Fruit fly (Drosophila melanogaster) whole organism, embryonic: ENCODE data around the gene CG31798.

ENCODE experiments used
- Ada2b ChIP-seq: fragments of 200-800 bp; sonication (Bioruptor generic); IDR thresholded peaks from 2 replicates; pipeline ENCODE4 v1.3.6; 2022; ENCODE audit warnings: missing biosample characterization, missing genetic modification characterization
- Bdp1 ChIP-seq: fragments of 200-800 bp; sonication (Bioruptor generic); optimal IDR thresholded peaks from 3 replicates; lab custom pipeline; 2016; ENCODE audit warnings: missing biosample characterization, missing genetic modification characterization
- CG10209 ChIP-seq: fragments of 200-800 bp; sonication (Bioruptor generic); optimal IDR thresholded peaks from 3 replicates; lab custom pipeline; 2017; ENCODE audit warnings: missing biosample characterization, mild to moderate bottlenecking, missing genetic modification characterization, missing genetic modification reagents
- CG10543 ChIP-seq: fragments of 200-800 bp; sonication (Bioruptor generic); optimal IDR thresholded peaks from 3 replicates; lab custom pipeline; 2017; ENCODE audit warnings: missing biosample characterization, mild to moderate bottlenecking, missing genetic modification characterization, moderate library complexity
- CG11504 ChIP-seq: fragments of 200-800 bp; sonication (Bioruptor generic); optimal IDR thresholded peaks from 3 replicates; lab custom pipeline; 2019; ENCODE audit warnings: missing biosample characterization, mild to moderate bottlenecking, missing genetic modification characterization, moderate library complexity
- CG12299 ChIP-seq: fragments of 200-800 bp; sonication (Bioruptor generic); optimal IDR thresholded peaks from 2 replicates; lab custom pipeline; 2018; ENCODE audit warnings: missing biosample characterization, mild to moderate bottlenecking, missing genetic modification characterization
- CG12769 ChIP-seq: fragments of 200-800 bp; sonication (Bioruptor generic); optimal IDR thresholded peaks from 2 replicates; lab custom pipeline; 2019; ENCODE audit warnings: missing biosample characterization, mild to moderate bottlenecking, missing genetic modification characterization, moderate library complexity
- CG2678 ChIP-seq: fragments of 200-800 bp; sonication (Bioruptor generic); optimal IDR thresholded peaks from 3 replicates; lab custom pipeline; 2019; ENCODE audit warnings: missing biosample characterization, mild to moderate bottlenecking, missing genetic modification characterization, moderate library complexity
- CG31224 ChIP-seq: fragments of 200-800 bp; sonication (Bioruptor generic); IDR thresholded peaks from 2 replicates; pipeline ENCODE4 v1.3.6; 2022; ENCODE audit warnings: missing biosample characterization, missing genetic modification characterization
- CG34376 ChIP-seq: fragments of 200-800 bp; sonication (Bioruptor generic); optimal IDR thresholded peaks from 2 replicates; lab custom pipeline; 2018; ENCODE audit warnings: missing biosample characterization, mild to moderate bottlenecking, missing genetic modification characterization
- CG4707 ChIP-seq: fragments of 200-800 bp; sonication (Bioruptor generic); optimal IDR thresholded peaks from 2 replicates; lab custom pipeline; 2018; ENCODE audit warnings: missing biosample characterization, mild to moderate bottlenecking, missing genetic modification characterization, moderate library complexity
- CG9437 ChIP-seq: fragments of 200-800 bp; sonication (Bioruptor generic); optimal IDR thresholded peaks from 2 replicates; lab custom pipeline; 2018; ENCODE audit warnings: missing biosample characterization, mild to moderate bottlenecking, missing genetic modification characterization
- D19A ChIP-seq: fragments of 200-800 bp; optimal IDR thresholded peaks from 3 replicates; lab custom pipeline; 2019; ENCODE audit warnings: missing biosample characterization, mild to moderate bottlenecking, missing genetic modification characterization, moderate library complexity
- Deaf1 ChIP-seq: fragments of 200-800 bp; optimal IDR thresholded peaks from 3 replicates; lab custom pipeline; 2019; ENCODE audit warnings: missing biosample characterization, mild to moderate bottlenecking, missing genetic modification characterization, moderate library complexity
- Ets65A ChIP-seq: fragments of 200-800 bp; sonication (Bioruptor generic); peaks from one replicate; lab custom pipeline; 2016; ENCODE audit warnings: missing biosample characterization, missing genetic modification characterization
- Hey ChIP-seq: fragments of 200-800 bp; sonication (Bioruptor generic); optimal IDR thresholded peaks from 3 replicates; lab custom pipeline; 2018; ENCODE audit warnings: missing biosample characterization, mild to moderate bottlenecking, missing genetic modification characterization
- Hr78 ChIP-seq, 2 experiments: fragments of 200-800 bp in 1 of 2; fragments of >200 bp in 1 of 2; sonication (Bioruptor generic) in 1 of 2; optimal IDR thresholded peaks; 2 replicates each; lab custom pipeline; 2017 to 2019; ENCODE audit warnings: missing biosample characterization in 2 of 2, missing genetic modification characterization in 2 of 2, mild to moderate bottlenecking in 1 of 2, moderate library complexity in 1 of 2
- MTF-1 ChIP-seq: fragments of 200-800 bp; sonication (Bioruptor generic); optimal IDR thresholded peaks from 2 replicates; lab custom pipeline; 2018; ENCODE audit warnings: missing biosample characterization, mild to moderate bottlenecking, missing genetic modification characterization, borderline replicate concordance
- Rfx ChIP-seq: fragments of 200-800 bp; sonication (Bioruptor generic); IDR thresholded peaks from 2 replicates; pipeline ENCODE4 v1.3.6; 2022; ENCODE audit warnings: missing biosample characterization, missing genetic modification characterization
- TFAM ChIP-seq: fragments of 200-800 bp; sonication (Bioruptor generic); optimal IDR thresholded peaks from 2 replicates; lab custom pipeline; 2017; ENCODE audit warnings: missing biosample characterization, missing genetic modification characterization, inconsistent platforms
- abd-A ChIP-seq: fragments of 200-800 bp; sonication (Bioruptor generic); optimal IDR thresholded peaks from 3 replicates; lab custom pipeline; 2019; ENCODE audit warnings: missing biosample characterization, mild to moderate bottlenecking, missing genetic modification characterization, moderate library complexity
- ac ChIP-seq: fragments of 200-800 bp; sonication (Bioruptor generic); optimal IDR thresholded peaks from 3 replicates; lab custom pipeline; 2017; ENCODE audit warnings: missing biosample characterization, mild to moderate bottlenecking, missing genetic modification characterization
- ato ChIP-seq: fragments of 200-800 bp; sonication (Bioruptor generic); IDR thresholded peaks from 2 replicates; pipeline ENCODE4 v1.3.6; 2022; ENCODE audit warnings: missing biosample characterization, missing genetic modification characterization; ENCODE audit not compliant: partially characterized antibody
- bowl ChIP-seq: fragments of 200-800 bp; sonication (Bioruptor generic); IDR thresholded peaks from 2 replicates; pipeline ENCODE4 v1.3.6; 2022; ENCODE audit warnings: missing biosample characterization, missing genetic modification characterization
- cg ChIP-seq: fragments of 200-800 bp; sonication (Bioruptor generic); optimal IDR thresholded peaks from 3 replicates; lab custom pipeline; 2019; ENCODE audit warnings: missing biosample characterization, mild to moderate bottlenecking, missing genetic modification characterization, moderate library complexity
- chinmo ChIP-seq: fragments of 200-800 bp; sonication (Bioruptor generic); IDR thresholded peaks from 4 replicates; pipeline ENCODE4 v1.3.6; 2022; ENCODE audit warnings: missing biosample characterization, missing genetic modification characterization; ENCODE audit not compliant: partially characterized antibody
- ci ChIP-seq: fragments of 200-800 bp; sonication (Bioruptor generic); IDR thresholded peaks from 3 replicates; pipeline ENCODE4 v1.3.6; 2022; ENCODE audit warnings: missing biosample characterization, missing genetic modification characterization
- crol ChIP-seq: fragments of 200-800 bp; sonication (Bioruptor generic); IDR thresholded peaks from 2 replicates; pipeline ENCODE4 v1.3.6; 2022; ENCODE audit warnings: missing biosample characterization, missing genetic modification characterization
- ftz-f1 ChIP-seq: fragments of 200-800 bp; sonication (Bioruptor generic); optimal IDR thresholded peaks from 2 replicates; lab custom pipeline; 2016; ENCODE audit warnings: missing biosample characterization, missing genetic modification characterization
- gcm ChIP-seq: fragments of 200-800 bp; sonication (Bioruptor generic); optimal IDR thresholded peaks from 2 replicates; lab custom pipeline; 2019; ENCODE audit warnings: missing biosample characterization, mild to moderate bottlenecking, missing genetic modification characterization, moderate library complexity
- gro ChIP-seq: fragments of 200-800 bp; sonication (Bioruptor generic); optimal IDR thresholded peaks from 2 replicates; lab custom pipeline; 2016; ENCODE audit warnings: missing biosample characterization, missing genetic modification characterization
- hb ChIP-seq: fragments of 200-800 bp; sonication (Bioruptor generic); IDR thresholded peaks from 3 replicates; pipeline ENCODE4 v1.3.6; 2022; ENCODE audit warnings: missing biosample characterization, missing genetic modification characterization; ENCODE audit not compliant: partially characterized antibody
- lola ChIP-seq, 3 experiments: fragments of >200 bp in 2 of 3; fragments of 200-800 bp in 1 of 3; sonication (Bioruptor generic) in 1 of 3; optimal IDR thresholded peaks; 2 replicates each; lab custom pipeline; 2017 to 2019; ENCODE audit warnings: missing biosample characterization in 3 of 3, missing genetic modification characterization in 3 of 3, mild to moderate bottlenecking in 1 of 3, moderate library complexity in 1 of 3
- maf-S ChIP-seq: fragments of 200-800 bp; sonication (Bioruptor generic); optimal IDR thresholded peaks from 2 replicates; lab custom pipeline; 2016; ENCODE audit warnings: missing biosample characterization, missing genetic modification characterization
- sd ChIP-seq: fragments of 200-800 bp; sonication (Bioruptor generic); optimal IDR thresholded peaks from 3 replicates; lab custom pipeline; 2018; ENCODE audit warnings: missing biosample characterization, mild to moderate bottlenecking, missing genetic modification characterization, moderate library complexity
- so ChIP-seq: fragments of 200-800 bp; sonication (Bioruptor generic); IDR thresholded peaks from 3 replicates; pipeline ENCODE4 v1.3.6; 2022; ENCODE audit warnings: missing biosample characterization, missing genetic modification characterization
- sr ChIP-seq: fragments of 200-800 bp; sonication (Bioruptor generic); IDR thresholded peaks from 3 replicates; pipeline ENCODE4 v1.3.6; 2022; ENCODE audit warnings: missing biosample characterization, missing genetic modification characterization
- tin ChIP-seq: fragments of 200-800 bp; sonication (Bioruptor generic); optimal IDR thresholded peaks from 3 replicates; lab custom pipeline; 2016; ENCODE audit warnings: missing biosample characterization, missing genetic modification characterization
- wek ChIP-seq: fragments of 200-800 bp; sonication (Bioruptor generic); optimal IDR thresholded peaks from 3 replicates; lab custom pipeline; 2018; ENCODE audit warnings: missing biosample characterization, mild to moderate bottlenecking, missing genetic modification characterization, moderate library complexity
- zen2 ChIP-seq: fragments of 200-800 bp; sonication (Bioruptor generic); IDR thresholded peaks from 3 replicates; pipeline ENCODE4 v1.3.6; 2022; ENCODE audit warnings: missing biosample characterization, missing genetic modification characterization; ENCODE audit not compliant: partially characterized antibody

The CG31798 gene

DNA sequence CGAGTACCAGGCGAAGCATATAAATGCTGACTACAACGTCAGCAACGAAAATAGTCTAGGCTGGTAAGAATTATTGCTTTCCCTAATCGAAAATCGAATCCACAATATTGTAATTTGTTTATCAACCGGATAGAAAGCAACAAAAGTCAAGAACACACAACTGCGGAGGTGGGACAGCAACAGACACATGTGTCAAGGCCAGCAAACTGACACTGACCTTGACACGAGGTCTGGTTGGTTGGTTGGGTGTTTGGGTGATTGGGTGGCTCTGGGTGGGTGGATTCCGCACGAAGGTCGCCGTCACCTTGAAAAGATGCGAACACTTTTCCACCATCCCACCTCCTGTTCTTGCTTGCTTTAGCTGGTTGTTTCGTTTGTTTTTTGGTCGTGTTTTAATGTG is 8.7 kb downstream of the CG31798 start:
- TF ChIP-seq Rfx (GFP tag; lab: Robert Waterston, UW) (0 out of 2 replicates have a peak, but pooled peaks have one; percentile 5), ftz-f1 (GFP tag; lab: Kevin White, UChicago) (peak; percentile 78), CG9437 (GFP tag; lab: Kevin White, UChicago) (no peak), ci (GFP tag; lab: Robert Waterston, UW) (0 out of 3 replicates have a peak, but pooled peaks have one; percentile 13), Hr78 (GFP tag; optimal IDR thresholded peaks at IDR 0.05; lab: Kevin White, UChicago) (peak in 1 of 2 experiments; percentile 54), CG34376 (no peak), CG12769 (peak; percentile 7), Bdp1 (GFP tag; lab: Kevin White, UChicago) (no peak), so (GFP tag; lab: Robert Waterston, UW) (no peak), maf-S (GFP tag; lab: Kevin White, UChicago) (no peak), CG4707 (GFP tag; lab: Kevin White, UChicago) (no peak), sr (GFP tag; lab: Robert Waterston, UW) (peak; percentile 55; the same call in 1 of the 3 replicates), chinmo (GFP tag; lab: Robert Waterston, UW) (0 out of 4 replicates have a peak, but pooled peaks have one; percentile 29), gcm (GFP tag; lab: Kevin White, UChicago) (no peak), wek (GFP tag; lab: Kevin White, UChicago) (no peak)

DNA sequence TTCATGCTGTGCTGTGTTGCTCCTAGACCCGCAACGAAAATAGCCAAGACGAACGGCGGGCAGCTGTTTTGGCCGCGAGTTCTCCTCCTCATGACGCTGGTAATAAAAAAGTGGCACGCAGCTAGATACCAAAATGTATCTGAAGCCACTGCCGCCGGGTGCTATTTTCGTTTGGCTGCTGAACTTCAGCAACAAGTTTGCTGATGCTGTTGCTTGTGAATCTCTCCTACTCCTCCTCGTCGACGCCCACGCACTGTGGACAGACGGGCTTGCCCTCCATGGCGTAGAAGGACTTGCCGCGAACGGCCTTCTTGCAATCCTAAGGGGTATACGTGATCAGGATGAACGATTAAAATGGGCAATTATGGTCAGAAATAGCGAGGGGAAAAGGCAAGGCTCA is 9.4 kb downstream of the CG31798 start:
- no peak for TF ChIP-seq gro (GFP tag; lab: Kevin White, UChicago)
- TF ChIP-seq hb, result 0 out of 3 replicates have a peak, but pooled peaks have one; percentile 32
- TF ChIP-seq Ets65A (GFP tag; lab: Kevin White, UChicago), result peak; percentile 23
- TF ChIP-seq tin (GFP tag; lab: Kevin White, UChicago), result no peak
- peak; percentile 74; the same call in 2 of the 3 replicates for TF ChIP-seq sr (GFP tag; lab: Robert Waterston, UW)
- TF ChIP-seq CG11504 (tag; lab: Kevin White, UChicago), result peak; percentile 52
- TF ChIP-seq CG12769, result peak; percentile 12
- TF ChIP-seq CG12299, result no peak

DNA sequence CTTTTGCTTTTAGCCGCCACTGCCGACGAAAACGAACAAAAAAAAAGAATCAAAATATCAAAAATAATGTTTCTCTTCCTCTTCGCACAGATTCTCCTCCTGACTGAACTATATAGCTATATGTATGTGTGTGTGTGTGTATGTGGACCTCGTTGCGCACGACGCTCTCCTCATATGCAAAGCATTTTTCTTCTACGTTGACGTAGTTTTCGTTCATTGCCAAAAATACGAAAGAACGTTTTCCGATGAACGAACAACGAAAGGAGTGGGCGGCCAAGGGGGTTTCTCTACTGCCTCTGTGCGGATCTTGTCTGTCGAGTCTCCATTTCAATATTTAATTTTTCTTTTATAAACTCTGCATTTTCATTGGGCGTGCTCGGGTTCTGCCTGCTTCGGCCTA is 10.8 kb downstream of the CG31798 start:
- TF ChIP-seq CG2678 (tag; lab: Kevin White, UChicago) (no peak), MTF-1 (GFP tag; lab: Kevin White, UChicago) (peak; percentile 93), Deaf1 (peak; percentile 68), crol (GFP tag; lab: Robert Waterston, UW) (peak; percentile 42), TFAM (no peak), D19A (tag; lab: Kevin White, UChicago) (no peak), abd-A (tag; lab: Kevin White, UChicago) (peak; percentile 4), ac (GFP tag; lab: Kevin White, UChicago) (no peak), ato (GFP tag; lab: Robert Waterston, UW) (no peak), wek (GFP tag; lab: Kevin White, UChicago) (no peak), CG10543 (peak; percentile 74), Hey (tag; lab: Kevin White, UChicago) (no peak), zen2 (GFP tag; lab: Robert Waterston, UW) (no peak), cg (GFP tag; lab: Kevin White, UChicago) (peak; percentile 4), CG10209 (GFP tag; lab: Kevin White, UChicago) (no peak), sd (tag; lab: Kevin White, UChicago) (peak; percentile 35), lola (GFP tag; optimal IDR thresholded peaks at IDR 0.05; lab: Kevin White, UChicago) (no peak), gcm (GFP tag; lab: Kevin White, UChicago) (no peak), bowl (GFP tag; lab: Robert Waterston, UW) (no peak), chinmo (GFP tag; lab: Robert Waterston, UW) (0 out of 4 replicates have a peak, but pooled peaks have one; percentile 29), CG12769 (peak; percentile 17), CG31224 (GFP tag; lab: Robert Waterston, UW) (no peak), sr (GFP tag; lab: Robert Waterston, UW) (peak; percentile 86), Ada2b (no peak)
